Worm (Caenorhabditis elegans): ENCODE results near the gene memi-1.

Gene memi-1

DNA sequence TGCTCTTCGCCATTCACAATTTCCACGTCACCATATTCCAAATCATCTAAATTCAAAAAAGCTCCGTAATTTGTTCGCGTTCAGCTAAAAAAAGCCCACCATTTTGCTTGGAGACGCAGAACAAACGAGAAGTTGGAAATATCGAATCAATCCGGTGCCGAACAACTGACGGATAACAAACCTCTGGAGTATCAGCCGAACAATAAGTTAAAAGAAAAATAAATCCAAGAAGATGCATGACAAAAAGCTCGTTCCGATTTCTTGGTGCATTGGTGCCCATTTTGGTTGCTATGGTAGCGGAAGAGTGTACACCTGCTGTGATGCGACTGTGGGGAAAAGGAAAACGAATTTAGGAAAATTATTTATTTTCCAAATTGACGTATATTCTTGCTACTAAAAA, 12.7 kb downstream of the memi-1 start, which contains the start of gene tctn-1 (continued):
- TF ChIP-seq lin-26 (GFP tag; IDR thresholded peaks at IDR 0.05), result 0 out of 2 replicates have a peak, but pooled peaks have one; percentile 24
- TF ChIP-seq gei-17 (GFP tag; optimal IDR thresholded peaks at IDR 0.05), result no peak
- no peak for TF ChIP-seq nfya-2 (GFP tag; IDR thresholded peaks at IDR 0.05)
- TF ChIP-seq attf-5 (GFP tag; optimal IDR thresholded peaks at IDR 0.05), result peak; percentile 17
- no peak for TF ChIP-seq let-607 (tag; optimal IDR thresholded peaks at IDR 0.05)
- TF ChIP-seq T26A5.8 (tag; optimal IDR thresholded peaks at IDR 0.05), result no peak
- no peak for TF ChIP-seq ceh-91 (GFP tag; IDR thresholded peaks at IDR 0.05)
- TF ChIP-seq mcd-1 (GFP tag; IDR thresholded peaks at IDR 0.05), result peak; percentile 23; the same call in 1 of the 2 replicates
- TF ChIP-seq madf-6 (GFP tag; IDR thresholded peaks at IDR 0.05), result peak; percentile 16; the same call in 1 of the 2 replicates
- TF ChIP-seq C06A6.2 (GFP tag; conservative IDR thresholded peaks at IDR 0.05), result no peak
- TF ChIP-seq ceh-27 (GFP tag; optimal IDR thresholded peaks at IDR 0.05), result no peak
- no peak for TF ChIP-seq ets-4 (GFP tag; optimal IDR thresholded peaks at IDR 0.05)
- TF ChIP-seq sdz-38 (tag; optimal IDR thresholded peaks at IDR 0.05), result no peak
- no peak for TF ChIP-seq hlh-12 (tag; optimal IDR thresholded peaks at IDR 0.05)
- TF ChIP-seq lin-40 (tag; optimal IDR thresholded peaks at IDR 0.05), result no peak
- no peak for TF ChIP-seq F52B5.7 (tag; optimal IDR thresholded peaks at IDR 0.05)
- no peak for TF ChIP-seq ztf-25 (GFP tag; IDR thresholded peaks at IDR 0.05)
- no peak for TF ChIP-seq lir-1 (GFP tag; conservative IDR thresholded peaks at IDR 0.05)
- no peak for TF ChIP-seq mes-4 (tag; optimal IDR thresholded peaks at IDR 0.05)
- no peak for TF ChIP-seq ceh-79 (tag; optimal IDR thresholded peaks at IDR 0.05)
- peak; percentile 11 for TF ChIP-seq F10E7.11 (tag; optimal IDR thresholded peaks at IDR 0.05)
- TF ChIP-seq Y56A3A.18 (GFP tag; IDR thresholded peaks at IDR 0.05), result 0 out of 2 replicates have a peak, but pooled peaks have one; percentile 38
- TF ChIP-seq ama-1 (optimal IDR thresholded peaks at IDR 0.05), result peak; percentile 25
- peak in 1 of 2 experiments; percentile 51 for TF ChIP-seq ama-1 (GFP tag; optimal IDR thresholded peaks at IDR 0.05)
- no peak for TF ChIP-seq athp-1 (tag; optimal IDR thresholded peaks at IDR 0.05)
- TF ChIP-seq hrde-1 (tag; optimal IDR thresholded peaks at IDR 0.05; ENCODE audit: borderline replicate concordance), result peak; percentile 51
- TF ChIP-seq let-526 (GFP tag; IDR thresholded peaks at IDR 0.05), result no peak
- no peak for TF ChIP-seq Y53G8AR.9 (GFP tag; conservative IDR thresholded peaks at IDR 0.05)
- no peak for TF ChIP-seq cebp-1 (GFP tag; IDR thresholded peaks at IDR 0.05)
- TF ChIP-seq cebp-1 (tag; optimal IDR thresholded peaks at IDR 0.05), result no peak
- TF ChIP-seq somi-1 (GFP tag; optimal IDR thresholded peaks at IDR 0.05), result no peak

- TF ChIP-seq lin-35 (GFP tag; optimal IDR thresholded peaks at IDR 0.05) (peak in 1 of 3 experiments; percentile 66), ceh-100 (GFP tag; IDR thresholded peaks at IDR 0.05) (peak; percentile 39; the same call in 1 of the 2 replicates), xnd-1 (tag; optimal IDR thresholded peaks at IDR 0.05) (peak; percentile 51), Y56A3A.18 (GFP tag; IDR thresholded peaks at IDR 0.05) (peak; percentile 29; the same call in 1 of the 2 replicates), F33H1.4 (GFP tag; IDR thresholded peaks at IDR 0.05) (peak; percentile 62), madf-8 (GFP tag; conservative IDR thresholded peaks at IDR 0.05) (peak; percentile 10; the same call in 1 of the 2 replicates), cebp-1 (GFP tag; IDR thresholded peaks at IDR 0.05) (no peak), cebp-1 (tag; optimal IDR thresholded peaks at IDR 0.05) (peak; percentile 62), F23B12.7 (tag; optimal IDR thresholded peaks at IDR 0.05; ENCODE audit: insufficient read depth) (no peak), snpc-1.1 (tag; optimal IDR thresholded peaks at IDR 0.05; ENCODE audit: insufficient read depth) (peak; percentile 58), hmg-1.2 (GFP tag; IDR thresholded peaks at IDR 0.05) (peak; percentile 41), ekl-4 (GFP tag; IDR thresholded peaks at IDR 0.05) (0 out of 2 replicates have a peak, but pooled peaks have one; percentile 58), lsl-1 (GFP tag; optimal IDR thresholded peaks at IDR 0.05) (peak; percentile 54), tbp1 (GFP tag; optimal IDR thresholded peaks at IDR 0.05) (peak; percentile 9), dpff-1 (tag; optimal IDR thresholded peaks at IDR 0.05) (no peak), B0336.3 (GFP tag; IDR thresholded peaks at IDR 0.05) (0 out of 2 replicates have a peak, but pooled peaks have one; percentile 50), hmg-20 (GFP tag; IDR thresholded peaks at IDR 0.05) (peak; percentile 34; the same call in 1 of the 2 replicates), snpc-4 (GFP tag; optimal IDR thresholded peaks at IDR 0.05) (peak; percentile 12), snpc-4 (tag; optimal IDR thresholded peaks at IDR 0.05) (peak; percentile 34 to 64 (median 54)), madf-3 (GFP tag; IDR thresholded peaks at IDR 0.05) (no peak), nfyb-1 (GFP tag; IDR thresholded peaks at IDR 0.05) (0 out of 2 replicates have a peak, but pooled peaks have one; percentile 68), mcd-1 (GFP tag; IDR thresholded peaks at IDR 0.05) (peak; percentile 88)
Measured at ce11 chrIV:4745422-4745821, 14.8 kb downstream of the memi-1 start, which contains the start of gene timm-17B.1. Gene timm-17B.1, minus strand, starts transcription at chrIV:4745492.

Measured in whole organism, young adult.